Fruit fly (Drosophila melanogaster): ENCODE data around the gene Flo2.
A peak's percentile ranks its signal among the peaks of the same experiment; 100 is the strongest.

Flo2 gene

DNA sequence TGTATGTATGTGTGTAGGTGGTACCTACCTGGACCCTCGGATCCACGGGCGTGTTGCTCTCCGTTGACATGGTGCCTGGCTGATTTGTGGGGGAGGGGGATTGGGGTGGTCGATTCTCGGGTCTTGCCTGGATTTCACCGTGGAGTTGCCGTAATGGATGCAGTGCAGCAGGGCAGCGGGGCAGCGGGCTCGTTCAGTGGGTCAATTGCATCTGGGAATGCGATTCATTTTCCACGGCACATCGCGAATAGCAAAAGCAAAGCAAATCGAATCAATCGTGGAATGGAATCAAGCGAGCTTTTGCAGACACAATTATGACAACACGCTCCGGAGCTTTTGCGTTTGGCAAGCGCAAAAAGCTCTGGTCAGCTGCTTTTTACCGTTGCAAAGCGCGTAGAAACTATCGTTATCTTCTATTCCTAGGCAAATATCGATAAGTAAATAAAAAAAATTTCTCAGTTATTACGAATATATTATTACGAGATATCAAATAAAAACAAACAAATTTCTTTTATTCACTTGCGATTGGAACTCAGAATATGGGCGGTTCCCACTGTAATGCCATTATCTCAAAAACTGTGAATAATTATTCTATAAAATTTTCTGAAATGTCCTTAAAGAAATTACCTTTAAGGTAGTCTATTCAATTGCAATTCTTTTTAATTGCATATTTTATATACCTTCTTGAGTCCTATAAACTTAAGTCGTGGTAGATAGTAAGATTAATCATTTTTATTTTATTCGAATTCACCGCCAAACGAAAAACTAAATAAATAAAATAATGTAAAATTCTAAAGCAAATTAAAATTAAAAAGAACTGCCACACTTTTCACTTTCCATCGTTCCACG lies 7.2 kb upstream of the Flo2 start, which contains the start of gene CG14408 (continued):
- peak; percentile 66; the same call in 1 of the 2 replicates for TF ChIP-seq amos (GFP tag; IDR thresholded peaks at IDR 0.05; ENCODE audit: partially characterized antibody)
- no peak for TF ChIP-seq CG1832 (GFP tag; optimal IDR thresholded peaks at IDR 0.05)
- no peak for TF ChIP-seq fd96Cb (tag; optimal IDR thresholded peaks at IDR 0.05)
- peak; percentile 12 for TF ChIP-seq CoRest (tag; optimal IDR thresholded peaks at IDR 0.05)
- no peak for TF ChIP-seq CG10274 (GFP tag; optimal IDR thresholded peaks at IDR 0.05)
- TF ChIP-seq E2f2 (GFP tag; IDR thresholded peaks at IDR 0.05): 0 out of 2 replicates have a peak, but pooled peaks have one; percentile 45
- TF ChIP-seq CG13287 (GFP tag; IDR thresholded peaks at IDR 0.05; ENCODE audit: partially characterized antibody): peak; percentile 77
- peak; percentile 30; the same call in 1 of the 2 replicates for TF ChIP-seq hbn (GFP tag; IDR thresholded peaks at IDR 0.05; ENCODE audit: partially characterized antibody)
- TF ChIP-seq CG9727 (GFP tag; optimal IDR thresholded peaks at IDR 0.05): no peak
- TF ChIP-seq crp (GFP tag; optimal IDR thresholded peaks at IDR 0.05): peak in 1 of 2 experiments; percentile 75
- TF ChIP-seq CG12236 (GFP tag; optimal IDR thresholded peaks at IDR 0.05): no peak
- peak; percentile 59 for TF ChIP-seq crol (GFP tag; IDR thresholded peaks at IDR 0.05)
- peak; percentile 38 for TF ChIP-seq CG2678 (tag; optimal IDR thresholded peaks at IDR 0.05)
- no peak for TF ChIP-seq CG2889 (GFP tag; IDR thresholded peaks at IDR 0.05)
- TF ChIP-seq bbx (GFP tag; IDR thresholded peaks at IDR 0.05; ENCODE audit: partially characterized antibody): peak; percentile 23; the same call in 1 of the 2 replicates
- TF ChIP-seq Nf-YB (GFP tag; optimal IDR thresholded peaks at IDR 0.05): peak; percentile 3
- TF ChIP-seq peb (GFP tag; IDR thresholded peaks at IDR 0.05): no peak
- no peak for TF ChIP-seq pan (optimal IDR thresholded peaks at IDR 0.05)
- no peak for TF ChIP-seq pan (GFP tag; optimal IDR thresholded peaks at IDR 0.05 in 1 of 2, IDR thresholded peaks at IDR 0.05 in 1 of 2)
- no peak for TF ChIP-seq CG2875 (GFP tag; optimal IDR thresholded peaks at IDR 0.05)
- no peak for TF ChIP-seq CG32532 (GFP tag; IDR thresholded peaks at IDR 0.05)
- TF ChIP-seq Dref (GFP tag; IDR thresholded peaks at IDR 0.05): peak; percentile 51
- TF ChIP-seq CG31441 (GFP tag; IDR thresholded peaks at IDR 0.05): 0 out of 2 replicates have a peak, but pooled peaks have one; percentile 46
- TF ChIP-seq knrl (GFP tag; IDR thresholded peaks at IDR 0.05; ENCODE audit: partially characterized antibody): peak; percentile 33; the same call in 2 of the 3 replicates
- TF ChIP-seq CG14441 (GFP tag; IDR thresholded peaks at IDR 0.05): no peak

DNA sequence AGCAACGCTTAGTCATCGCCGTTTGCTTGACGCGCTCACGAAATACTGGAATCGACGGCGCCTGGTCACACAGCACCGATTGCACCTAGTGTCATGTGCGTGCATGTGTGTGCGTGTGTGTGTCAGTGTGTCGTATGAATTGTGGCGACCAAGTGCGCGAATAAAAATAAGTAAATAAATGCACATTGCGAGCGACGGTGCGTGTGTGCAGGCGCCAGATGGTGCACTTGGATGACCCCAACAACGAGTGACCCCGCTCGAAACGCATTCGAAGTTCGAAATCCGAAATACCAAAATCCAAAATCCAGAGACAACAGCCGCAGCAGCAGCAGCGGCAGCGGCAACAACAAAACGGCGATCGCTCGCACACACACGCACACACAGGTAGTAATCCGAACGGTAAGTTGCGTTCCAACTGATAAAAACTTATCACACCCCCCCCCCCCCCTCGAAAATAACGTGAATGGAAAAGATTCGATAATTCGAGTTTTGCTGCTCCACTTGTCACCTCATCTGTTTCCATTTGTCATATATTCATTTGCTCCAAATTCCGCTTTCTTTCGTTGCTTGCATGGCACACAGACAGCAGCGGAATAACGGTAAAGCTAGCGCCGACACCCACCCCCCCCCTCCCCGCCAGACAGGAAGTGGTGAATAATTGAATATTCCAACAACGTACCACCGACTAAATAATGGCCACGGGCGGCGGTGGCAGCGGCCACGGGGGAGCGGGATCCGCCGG lies 6.4 kb upstream of the Flo2 start, which contains the start of gene CG14411:
TSS of gene CG14411 (plus strand) at position 86 of the 742 bp plus-strand sequence.
- peak; percentile 35 for TF ChIP-seq Sry-δ (GFP tag; optimal IDR thresholded peaks at IDR 0.05)
- peak; percentile 18 for TF ChIP-seq nom (GFP tag; optimal IDR thresholded peaks at IDR 0.05)
- peak; percentile 6 for TF ChIP-seq HLHmδ (GFP tag; optimal IDR thresholded peaks at IDR 0.05)
- peak; percentile 2 for TF ChIP-seq CG3995 (GFP tag; optimal IDR thresholded peaks at IDR 0.05)
- TF ChIP-seq dm (GFP tag; optimal IDR thresholded peaks at IDR 0.05): peak; percentile 32
- peak; percentile 1 for TF ChIP-seq HmgD (GFP tag; optimal IDR thresholded peaks at IDR 0.05)
- TF ChIP-seq Sin3A (optimal IDR thresholded peaks at IDR 0.05): peak; percentile 29
- peak; percentile 81 for TF ChIP-seq stwl (tag; optimal IDR thresholded peaks at IDR 0.05)
- 0 out of 3 replicates have a peak, but pooled peaks have one; percentile 5 for TF ChIP-seq dysf (GFP tag; IDR thresholded peaks at IDR 0.05)
- peak; percentile 38 for TF ChIP-seq Elba2 (GFP tag; optimal IDR thresholded peaks at IDR 0.05)
- peak; percentile 7 for TF ChIP-seq CG17186 (GFP tag; optimal IDR thresholded peaks at IDR 0.05)
- TF ChIP-seq insv (GFP tag; optimal IDR thresholded peaks at IDR 0.05): peak in 1 of 2 experiments; percentile 11
- TF ChIP-seq unc-4 (GFP tag; IDR thresholded peaks at IDR 0.05; ENCODE audit: partially characterized antibody): no peak
- peak; percentile 25 for TF ChIP-seq CG15514 (GFP tag; optimal IDR thresholded peaks at IDR 0.05)
- peak; percentile 47; the same call in 1 of the 3 replicates for TF ChIP-seq Opbp (GFP tag; IDR thresholded peaks at IDR 0.05; ENCODE audit: partially characterized antibody)
- TF ChIP-seq cg (GFP tag; optimal IDR thresholded peaks at IDR 0.05): peak; percentile 91
- TF ChIP-seq CG14710 (tag; optimal IDR thresholded peaks at IDR 0.05): peak; percentile 67
- TF ChIP-seq CG1603 (tag; optimal IDR thresholded peaks at IDR 0.05): peak; percentile 99
- TF ChIP-seq CG31224 (GFP tag; IDR thresholded peaks at IDR 0.05): no peak
- TF ChIP-seq CG2129 (GFP tag; IDR thresholded peaks at IDR 0.05; ENCODE audit: partially characterized antibody): no peak
- peak; percentile 68 for TF ChIP-seq trem (tag; optimal IDR thresholded peaks at IDR 0.05)
